Fruit fly (Drosophila melanogaster) ovary, adult (tissue): Measurements from ENCODE around the gene CG32756.
"Not testable (repeated sequence)": the region's sequence is repeated elsewhere in the genome, so short reads cannot be mapped to it uniquely, and the experiment has no call there.

Experiments
- CG17801 ChIP-seq: fragments of 200-800 bp; optimal IDR thresholded peaks from 2 replicates; lab custom pipeline; 2019; ENCODE audit warnings: missing biosample characterization, mild to moderate bottlenecking, missing genetic modification characterization, moderate library complexity; ENCODE audit not compliant: partially characterized antibody

Gene CG32756

DNA sequence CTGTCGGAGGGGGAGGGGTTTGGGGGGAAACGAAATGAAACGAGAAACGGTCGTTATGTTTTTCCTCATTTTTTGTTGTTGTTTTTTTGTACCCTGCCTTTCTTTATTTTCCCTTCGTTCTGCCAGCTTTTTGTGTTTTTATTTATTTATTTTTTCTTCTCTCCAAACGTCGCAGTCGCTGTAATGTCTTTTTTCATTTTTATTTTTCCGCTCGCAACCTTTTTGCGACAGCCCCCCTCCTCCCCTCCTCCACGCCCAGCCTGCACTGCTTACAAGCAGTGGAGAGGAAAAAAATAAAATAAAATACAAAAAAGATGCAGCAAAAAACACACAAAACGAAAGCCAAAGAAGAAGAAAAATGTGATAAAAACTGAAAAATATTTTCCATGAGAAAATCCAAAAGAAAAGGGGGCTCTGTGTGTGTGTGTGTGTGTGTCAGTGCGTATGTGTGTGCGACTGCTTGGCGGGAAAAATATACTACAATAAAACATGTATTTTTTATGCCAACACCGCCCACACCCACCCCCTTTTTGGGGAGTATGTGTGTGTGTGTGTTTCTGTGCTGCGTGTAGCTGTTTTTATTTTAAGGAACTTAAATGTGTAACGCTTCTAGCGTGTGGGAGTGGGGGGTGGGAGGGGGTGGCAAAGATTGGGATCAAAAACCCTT, 10.3 kb upstream of the CG32756 start:
- peak; percentile 80 for TF ChIP-seq CG17801 (GFP tag; lab: Kevin White, UChicago)

DNA sequence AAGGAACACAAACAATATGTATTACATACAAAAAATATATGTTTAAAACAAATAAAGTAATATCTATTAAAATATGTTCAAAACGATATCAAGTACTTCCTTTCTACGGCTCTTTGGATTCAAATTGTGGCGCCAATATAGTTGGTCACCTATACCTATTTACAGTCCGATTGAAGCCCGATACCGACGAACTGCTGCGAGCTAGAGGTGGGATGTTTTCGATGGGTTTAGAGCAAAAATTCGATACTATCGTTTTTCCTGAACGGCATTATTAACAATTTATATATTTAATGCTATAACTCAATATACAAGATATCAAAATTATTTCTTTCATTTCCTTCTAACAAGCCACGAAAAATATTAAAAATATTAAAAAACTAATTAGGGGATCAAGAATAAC, 3.7 kb upstream of the CG32756 start:
- no peak for TF ChIP-seq CG17801 (GFP tag; lab: Kevin White, UChicago)

DNA sequence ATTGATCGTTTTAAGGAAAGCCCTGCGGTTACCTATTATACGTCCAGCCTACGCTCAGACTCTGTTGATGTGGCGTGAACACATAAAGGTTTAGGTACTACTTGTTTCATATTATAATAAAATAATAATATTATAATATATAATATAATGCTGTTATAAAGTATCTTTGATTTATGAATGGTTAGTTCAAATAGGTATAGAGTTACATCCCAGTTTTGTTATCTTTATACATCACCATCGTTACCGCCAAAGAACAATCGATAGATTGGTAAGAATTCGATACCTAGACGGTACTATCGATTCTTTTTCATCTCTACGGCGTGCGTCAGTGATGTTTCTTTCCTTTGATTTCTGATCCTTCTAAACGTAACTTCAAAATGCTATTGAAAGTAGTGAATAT, 3.2 kb upstream of the CG32756 start, which contains the start of gene CG12728:
TSS of gene CG12728 (plus strand) at position 301 of the 400 bp plus-strand sequence.
- TF ChIP-seq CG17801 (GFP tag; lab: Kevin White, UChicago), result not testable (repeated sequence)

DNA sequence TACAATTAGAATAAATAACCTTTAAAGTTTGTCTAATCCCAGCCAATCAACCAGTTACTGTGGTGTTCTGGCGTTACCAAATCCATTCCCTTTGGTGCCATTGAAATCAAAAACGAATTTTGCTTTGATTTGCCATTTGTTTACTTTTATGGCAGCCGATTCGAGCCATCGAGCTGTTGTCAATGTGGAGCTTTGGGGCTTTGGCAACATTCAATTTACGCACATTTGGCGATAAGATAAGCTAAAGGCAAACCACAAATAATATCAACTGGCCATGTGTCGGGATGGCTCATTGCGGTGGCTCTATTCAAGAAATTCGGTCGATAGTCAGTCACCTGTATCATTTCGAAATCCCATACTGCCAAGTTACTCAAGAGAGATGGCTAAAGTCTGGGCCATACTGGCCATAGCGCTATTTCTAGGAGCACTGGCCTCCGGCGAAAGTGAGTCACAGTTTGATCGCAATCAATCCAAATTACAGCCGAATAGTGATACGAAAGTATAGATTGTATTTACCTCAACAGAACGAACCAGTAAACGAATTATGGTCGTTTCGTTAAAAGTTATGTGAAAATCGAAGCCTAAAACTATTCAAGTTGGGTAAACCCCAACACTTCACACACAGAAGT, 2.5 kb downstream of the CG32756 start, which contains the start of gene CG6041:
TSS of gene CG6041 (plus strand) at position 291 of the 629 bp plus-strand sequence.
- TF ChIP-seq CG17801 (GFP tag; lab: Kevin White, UChicago), result no peak

DNA sequence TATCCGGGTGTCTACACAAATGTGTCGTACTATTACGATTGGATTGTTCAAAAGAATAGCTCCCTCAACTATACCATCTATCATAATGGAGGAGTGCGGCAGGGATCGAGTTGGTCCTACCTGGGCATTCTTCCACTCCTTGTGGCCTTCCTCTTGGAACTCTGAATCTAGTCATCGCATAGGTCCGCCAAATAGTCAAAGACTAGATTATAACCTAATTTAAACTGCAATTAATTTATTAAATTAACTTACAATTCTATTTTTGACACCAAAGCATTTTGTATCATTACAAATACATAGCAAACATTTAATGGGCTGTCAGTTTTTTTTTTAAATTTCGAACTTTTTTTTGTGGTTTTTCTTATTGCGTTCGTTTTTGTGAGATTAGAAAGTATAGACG, 4.5 kb downstream of the CG32756 start, which contains the start of gene CG32755:
TSS of gene CG32755 (plus strand) at position 301 of the 400 bp plus-strand sequence.
- TF ChIP-seq CG17801 (GFP tag; lab: Kevin White, UChicago), result no peak

DNA sequence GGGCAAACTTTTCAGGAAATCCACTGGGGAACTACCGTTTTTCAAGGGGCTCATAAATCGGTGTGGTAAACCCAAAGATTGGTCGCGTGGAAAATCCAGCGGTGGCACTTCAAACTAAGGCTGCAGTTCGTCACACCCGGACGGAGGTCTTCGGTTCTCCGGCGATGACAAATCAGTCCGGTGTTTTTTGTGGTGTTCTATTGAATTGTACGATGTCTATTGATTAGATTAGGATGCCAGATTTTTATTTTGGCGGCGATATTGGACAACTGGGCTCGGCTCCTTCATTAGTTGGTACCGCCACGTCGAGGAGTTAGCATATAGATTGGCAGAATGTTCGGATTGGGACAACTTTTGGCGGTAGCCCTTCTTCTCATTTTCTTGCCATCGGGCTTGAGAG, 6.8 kb downstream of the CG32756 start, which contains the start of gene CG6048:
TSS of gene CG6048 (plus strand) at position 301 of the 400 bp plus-strand sequence.
- TF ChIP-seq CG17801 (GFP tag; lab: Kevin White, UChicago), result no peak

DNA sequence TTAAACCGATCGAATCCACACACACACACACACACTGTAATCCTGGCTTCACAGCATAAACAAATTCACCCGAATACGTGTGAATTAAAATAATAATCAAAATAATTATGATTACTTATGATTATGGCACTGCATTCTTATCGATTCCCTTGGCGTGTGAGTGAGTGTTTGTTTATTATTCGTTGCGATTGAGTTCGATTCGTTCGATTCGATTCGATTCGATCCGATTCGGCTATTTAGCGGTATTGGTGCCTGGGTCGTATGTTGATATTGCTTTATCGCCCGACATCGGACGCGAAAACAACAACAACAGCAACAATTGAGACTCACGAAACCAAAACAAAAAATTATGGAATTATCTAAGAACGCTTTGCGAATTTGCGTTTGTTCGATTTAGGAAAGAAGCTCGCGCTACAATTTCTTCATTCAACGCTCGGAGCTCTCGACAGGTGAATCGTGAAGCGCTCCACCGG, 9.8 kb downstream of the CG32756 start, which contains the start of gene CG6067:
TSS of gene CG6067 (plus strand) at position 423 of the 473 bp plus-strand sequence.
- no peak for TF ChIP-seq CG17801 (GFP tag; lab: Kevin White, UChicago)

DNA sequence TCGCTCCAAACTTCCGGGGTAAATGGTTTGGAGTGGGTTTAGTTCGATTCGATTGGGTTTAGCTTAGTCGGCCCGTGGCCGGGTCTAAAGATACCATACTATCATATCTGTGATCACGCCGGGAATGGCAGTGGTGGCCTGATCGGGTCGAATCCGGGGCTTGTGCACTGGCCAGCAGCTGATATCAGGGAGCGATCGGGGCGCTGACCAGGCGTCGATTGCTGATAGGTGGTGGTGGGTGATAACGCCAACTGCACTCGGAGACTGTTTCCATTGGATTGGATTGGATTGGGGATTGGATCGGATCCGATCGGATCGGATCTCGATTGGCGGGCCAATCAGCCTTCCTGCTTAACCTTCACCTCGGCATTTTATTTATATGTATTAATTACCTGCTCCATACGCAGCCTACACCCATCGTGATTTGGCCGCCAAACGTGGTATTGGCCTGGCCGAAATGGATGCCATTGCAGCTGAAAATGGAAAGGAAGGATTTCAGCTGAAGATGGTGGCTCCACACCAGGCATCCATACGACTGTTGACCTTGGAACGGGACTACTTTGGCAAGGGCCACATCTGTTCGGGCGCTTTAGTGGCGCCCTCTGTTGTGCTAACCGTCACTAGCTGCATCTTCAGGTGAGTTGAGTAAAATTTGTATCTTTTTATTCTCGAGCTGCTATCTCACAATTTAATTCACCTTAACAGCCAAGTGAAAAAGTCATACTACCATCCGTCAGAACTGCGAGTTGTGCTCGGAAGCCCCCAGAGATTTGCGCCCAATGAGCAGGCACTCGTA, 11.4 kb downstream of the CG32756 start:
- TF ChIP-seq CG17801 (GFP tag; lab: Kevin White, UChicago), result no peak

DNA sequence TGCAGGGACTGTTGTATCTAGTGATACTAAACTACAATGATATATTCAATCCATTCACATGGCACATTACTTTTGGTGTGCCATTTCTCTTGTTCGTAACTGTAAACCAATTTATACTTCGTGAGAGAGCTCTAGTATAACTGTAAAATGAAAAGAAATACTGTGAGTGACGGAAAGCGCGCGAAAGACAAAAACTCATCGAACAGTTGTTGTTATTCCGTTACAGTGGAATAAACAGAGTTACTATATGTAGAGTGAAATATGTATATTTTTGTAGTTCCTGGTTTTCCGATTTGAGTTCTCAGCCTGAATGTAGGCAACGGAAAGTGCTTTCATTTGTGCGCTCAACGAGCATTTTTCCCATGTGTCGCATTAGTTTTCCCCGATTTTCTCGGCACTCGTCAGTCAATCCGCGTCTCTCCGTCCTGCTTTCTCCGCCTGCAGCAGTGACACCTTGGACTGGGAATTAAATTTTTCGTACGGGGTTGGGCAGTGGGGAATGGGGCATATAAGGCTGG, 18.7 kb downstream of the CG32756 start:
- TF ChIP-seq CG17801 (GFP tag; lab: Kevin White, UChicago), result no peak

DNA sequence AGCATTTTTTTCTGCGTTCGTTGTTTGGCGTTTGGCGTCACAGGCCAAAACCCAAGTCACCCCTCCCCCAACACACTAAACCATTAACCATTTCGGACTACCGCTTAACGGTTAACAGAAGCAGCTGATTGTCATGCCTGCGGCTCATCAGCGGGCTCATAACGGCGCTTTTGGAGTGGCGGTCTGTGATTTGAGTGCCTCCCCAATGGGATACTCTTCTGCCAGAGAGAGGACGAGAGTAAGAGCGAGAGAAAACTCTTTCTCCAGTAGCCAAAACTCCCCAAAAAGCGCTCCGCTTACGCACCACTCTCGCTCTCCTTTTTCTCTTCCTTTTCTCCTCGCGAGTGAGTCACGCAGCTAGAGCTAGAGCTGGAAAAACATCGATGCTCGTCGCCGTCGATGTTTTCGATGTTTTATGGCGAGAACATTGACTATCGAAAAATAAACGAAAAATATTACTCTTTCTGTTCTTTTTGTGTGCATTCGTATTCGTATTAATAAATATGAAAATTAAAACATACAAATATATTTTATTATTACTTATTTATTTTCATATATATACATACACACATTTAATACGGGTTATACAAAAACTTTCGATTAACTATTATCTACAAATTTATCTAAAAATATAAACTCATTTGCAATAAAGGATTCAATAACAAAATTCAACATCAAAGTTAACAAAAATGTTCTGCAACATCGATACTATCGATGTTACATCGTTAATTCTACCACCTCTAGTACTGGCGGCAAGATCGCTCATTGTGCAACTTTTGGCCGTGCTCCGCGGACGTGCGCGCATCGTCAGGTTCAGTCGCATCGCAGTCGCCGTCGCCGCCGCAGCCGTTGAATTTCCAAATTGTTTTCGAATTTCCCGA, 20.3 kb downstream of the CG32756 start, which contains the start of gene Grip:
TSS of gene Grip (plus strand) at position 763 of the 881 bp plus-strand sequence.
- no peak for TF ChIP-seq CG17801 (GFP tag; lab: Kevin White, UChicago)

DNA sequence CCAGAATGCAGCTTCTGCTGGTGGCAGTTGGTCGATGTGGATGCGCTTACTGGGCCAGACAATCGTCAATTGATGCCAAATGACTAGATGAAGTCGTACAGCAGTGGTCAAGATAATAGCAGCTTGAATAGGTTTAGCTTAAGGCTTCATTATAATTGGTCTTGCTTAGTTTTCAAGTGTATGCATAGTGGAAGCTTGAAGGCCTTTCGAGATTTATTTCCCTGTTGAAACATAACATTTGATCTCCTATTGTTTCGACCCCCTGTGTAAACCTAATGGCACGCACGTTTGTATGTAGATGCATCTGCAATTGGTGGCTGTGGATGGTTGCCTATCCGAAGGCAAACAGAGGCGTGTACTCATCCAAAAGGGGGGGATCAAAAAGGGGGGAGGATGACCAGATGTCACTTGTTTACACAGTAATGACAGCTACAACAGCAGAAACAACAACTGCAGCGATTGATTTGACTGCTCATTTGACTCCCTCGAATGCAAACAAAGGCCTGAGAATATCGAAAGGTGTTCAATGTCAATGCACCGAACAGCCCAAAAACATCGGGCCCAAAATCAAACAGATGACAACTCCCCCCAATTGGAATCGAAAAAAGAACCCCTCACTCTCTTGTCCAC, 22.7 kb downstream of the CG32756 start:
- no peak for TF ChIP-seq CG17801 (GFP tag; lab: Kevin White, UChicago)

DNA sequence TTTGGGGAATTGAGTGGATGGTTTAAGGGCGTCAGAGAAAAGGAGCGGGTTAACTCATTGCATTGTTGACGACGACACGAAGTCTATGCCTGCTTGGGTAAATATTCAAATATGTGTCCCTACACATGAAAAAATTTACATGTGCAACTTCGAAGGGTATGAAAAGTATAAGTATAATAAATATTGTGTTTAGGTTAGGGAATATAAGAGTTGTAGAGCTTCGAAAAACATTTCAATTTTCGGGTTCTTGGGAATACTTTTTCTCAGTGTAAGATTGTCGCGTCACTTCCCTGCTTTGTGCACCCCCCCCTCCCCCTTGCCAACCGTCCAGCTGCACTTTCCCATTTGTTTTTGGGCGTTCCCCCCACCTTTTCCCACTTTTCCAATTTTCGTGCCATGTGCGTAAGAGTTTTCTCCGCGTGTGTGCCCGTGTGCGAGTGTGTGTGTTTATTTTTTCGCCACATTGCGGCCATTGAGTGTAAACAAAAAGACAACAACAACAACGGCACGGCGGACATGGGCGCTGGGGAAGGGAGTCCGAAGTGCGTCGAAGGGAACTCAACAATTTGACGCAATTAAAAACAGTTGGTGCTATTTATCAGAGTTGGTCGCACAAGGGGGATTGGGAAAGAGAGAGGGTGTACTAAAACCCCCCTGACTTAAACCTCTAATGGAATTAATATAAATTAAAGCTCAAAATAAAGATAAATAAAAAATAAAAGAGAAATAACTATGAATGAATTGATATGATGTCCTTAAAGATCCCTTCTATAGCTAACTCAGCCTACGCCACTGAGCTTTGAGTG, 24.6 kb downstream of the CG32756 start:
- no peak for TF ChIP-seq CG17801 (GFP tag; lab: Kevin White, UChicago)
